Fruit fly (Drosophila melanogaster): ENCODE results near the gene S1P.

The S1P gene

DNA sequence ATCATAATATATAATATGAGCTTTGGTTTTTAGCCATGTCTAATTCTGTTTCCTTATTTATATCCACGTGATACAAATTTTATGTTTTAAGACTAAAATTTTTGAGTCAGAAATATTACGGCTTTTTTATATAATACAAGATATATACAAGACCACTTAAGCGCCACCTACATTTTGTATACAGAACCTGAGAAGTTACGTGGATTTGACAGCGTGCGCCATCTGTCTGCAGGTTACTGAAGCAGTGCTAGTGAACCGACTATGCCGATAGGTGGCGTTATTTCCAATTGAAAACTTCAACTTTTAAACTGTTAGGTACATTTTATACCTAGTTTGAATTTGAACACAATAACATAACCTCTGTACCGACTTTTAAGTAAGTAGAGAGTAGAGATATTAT is 35.6 kb upstream of the S1P start (continued):
- TF ChIP-seq Mad (GFP tag; optimal IDR thresholded peaks at IDR 0.05): peak; percentile 63
- TF ChIP-seq CG2120 (GFP tag; optimal IDR thresholded peaks at IDR 0.05): peak; percentile 76
- no peak for TF ChIP-seq hkb (optimal IDR thresholded peaks at IDR 0.05)
- peak; percentile 55; the same call in 1 of the 2 replicates for TF ChIP-seq hkb (GFP tag; IDR thresholded peaks at IDR 0.05)
- peak; percentile 65 for TF ChIP-seq PHDP (tag; optimal IDR thresholded peaks at IDR 0.05)
- no peak for TF ChIP-seq ash1 (GFP tag; optimal IDR thresholded peaks at IDR 0.05)
- peak; percentile 59 for TF ChIP-seq Dad (GFP tag; optimal IDR thresholded peaks at IDR 0.05)
- peak; percentile 34; the same call in 1 of the 3 replicates for TF ChIP-seq croc (GFP tag; conservative IDR thresholded peaks at IDR 0.05)
- peak; percentile 15; the same call in 1 of the 2 replicates for TF ChIP-seq ap (GFP tag; IDR thresholded peaks at IDR 0.05)
- TF ChIP-seq Atf3 (GFP tag; optimal IDR thresholded peaks at IDR 0.05): peak; percentile 74
- peak; percentile 34 for TF ChIP-seq Nf-YC (tag; optimal IDR thresholded peaks at IDR 0.05)
- TF ChIP-seq Side (GFP tag; optimal IDR thresholded peaks at IDR 0.05): peak; percentile 66
- peak; percentile 36 for TF ChIP-seq tio (GFP tag; optimal IDR thresholded peaks at IDR 0.05)
- no peak for TF ChIP-seq Ravus (GFP tag; IDR thresholded peaks at IDR 0.05)
- TF ChIP-seq CG11560 (tag; IDR thresholded peaks at IDR 0.05): no peak
- TF ChIP-seq Tbp (GFP tag; optimal IDR thresholded peaks at IDR 0.05): no peak
- TF ChIP-seq ara (GFP tag; IDR thresholded peaks at IDR 0.05): no peak
- TF ChIP-seq B-H1 (GFP tag; IDR thresholded peaks at IDR 0.05): no peak
- TF ChIP-seq ranshi (GFP tag; IDR thresholded peaks at IDR 0.05): peak; percentile 65
- TF ChIP-seq CG11695 (GFP tag; IDR thresholded peaks at IDR 0.05): no peak
- TF ChIP-seq ERR (GFP tag; optimal IDR thresholded peaks at IDR 0.05): peak; percentile 21
- TF ChIP-seq CG15479 (GFP tag; optimal IDR thresholded peaks at IDR 0.05): no peak
- TF ChIP-seq bigmax (GFP tag; optimal IDR thresholded peaks at IDR 0.05): peak; percentile 76
- no peak for TF ChIP-seq h (optimal IDR thresholded peaks at IDR 0.05)
- TF ChIP-seq CG11723 (GFP tag; optimal IDR thresholded peaks at IDR 0.05): no peak
- TF ChIP-seq dpn (GFP tag; optimal IDR thresholded peaks at IDR 0.05): peak; percentile 77 to 82
- peak; percentile 69 for TF ChIP-seq CG10959 (GFP tag; IDR thresholded peaks at IDR 0.05)
- TF ChIP-seq CG3847 (GFP tag; IDR thresholded peaks at IDR 0.05): peak; percentile 61
- TF ChIP-seq corto (GFP tag; optimal IDR thresholded peaks at IDR 0.05): no peak
- no peak for TF ChIP-seq Taf1 (GFP tag; IDR thresholded peaks at IDR 0.05)
- TF ChIP-seq CG3726 (GFP tag; IDR thresholded peaks at IDR 0.05): no peak
- no peak for TF ChIP-seq Kr (GFP tag; optimal IDR thresholded peaks at IDR 0.05)
- no peak for TF ChIP-seq CG2889 (GFP tag; IDR thresholded peaks at IDR 0.05)
- no peak for TF ChIP-seq CkIIα-i1 (GFP tag; IDR thresholded peaks at IDR 0.05)
- no peak for TF ChIP-seq HHEX (GFP tag; optimal IDR thresholded peaks at IDR 0.05)
- TF ChIP-seq Stat92E (GFP tag; optimal IDR thresholded peaks at IDR 0.05): peak in 1 of 3 experiments; percentile 16
- TF ChIP-seq sug (tag; optimal IDR thresholded peaks at IDR 0.05): peak; percentile 59
- no peak for TF ChIP-seq CG5180 (GFP tag; optimal IDR thresholded peaks at IDR 0.05)
- peak; percentile 61 for TF ChIP-seq trem (tag; optimal IDR thresholded peaks at IDR 0.05)
- TF ChIP-seq schlank (tag; optimal IDR thresholded peaks at IDR 0.05): no peak
- no peak for TF ChIP-seq pros (GFP tag; optimal IDR thresholded peaks at IDR 0.05)
- peak; percentile 72 for TF ChIP-seq CG10654 (GFP tag; optimal IDR thresholded peaks at IDR 0.05)
- TF ChIP-seq CG13123 (GFP tag; optimal IDR thresholded peaks at IDR 0.05): peak; percentile 73
- no peak for TF ChIP-seq zen2 (GFP tag; IDR thresholded peaks at IDR 0.05; ENCODE audit: partially characterized antibody)
- TF ChIP-seq CG18476 (GFP tag; optimal IDR thresholded peaks at IDR 0.05): no peak
- peak; percentile 97 for TF ChIP-seq Med (GFP tag)
- peak; percentile 67 for TF ChIP-seq unpg (GFP tag; optimal IDR thresholded peaks at IDR 0.05)
- TF ChIP-seq slp2 (GFP tag; optimal IDR thresholded peaks at IDR 0.05): peak; percentile 61
- TF ChIP-seq pum (GFP tag; optimal IDR thresholded peaks at IDR 0.05): peak; percentile 78
- no peak for TF ChIP-seq sr (GFP tag; IDR thresholded peaks at IDR 0.05)
- TF ChIP-seq Bdp1 (GFP tag; optimal IDR thresholded peaks at IDR 0.05): no peak
- peak; percentile 37; the same call in 1 of the 3 replicates for TF ChIP-seq CG16813 (GFP tag; IDR thresholded peaks at IDR 0.05; ENCODE audit: partially characterized antibody)
- peak; percentile 21 for TF ChIP-seq dm (GFP tag; optimal IDR thresholded peaks at IDR 0.05)
